Fruit fly (Drosophila melanogaster): ENCODE data around the gene CG42327.

- TF ChIP-seq CG18599 (GFP tag; optimal IDR thresholded peaks at IDR 0.05) (no peak), CG7745 (tag; optimal IDR thresholded peaks at IDR 0.05) (no peak), Camta (GFP tag; optimal IDR thresholded peaks at IDR 0.05) (no peak), CG12104 (GFP tag; optimal IDR thresholded peaks at IDR 0.05) (no peak), disco-r (GFP tag; optimal IDR thresholded peaks at IDR 0.05) (no peak), Dfd (GFP tag; optimal IDR thresholded peaks at IDR 0.05) (no peak), trh (GFP tag; optimal IDR thresholded peaks at IDR 0.05) (no peak), tin (GFP tag; optimal IDR thresholded peaks at IDR 0.05) (no peak), pros (GFP tag; optimal IDR thresholded peaks at IDR 0.05) (no peak), CHES-1-like (GFP tag; optimal IDR thresholded peaks at IDR 0.05) (no peak), abd-A (tag; optimal IDR thresholded peaks at IDR 0.05) (no peak), CG4854 (GFP tag; optimal IDR thresholded peaks at IDR 0.05) (no peak)
Observed at dm6 chr3R:11617849-11618248, 38.1 kb upstream of the CG42327 start.
